Worm (Caenorhabditis elegans) whole organism, L1 larva: ENCODE data around the gene C03H5.7.

Experiments used
- C04F5.9 ChIP-seq: sonication (generic microtip); optimal IDR thresholded peaks from 2 replicates; lab custom pipeline; 2016; ENCODE audit warnings: missing genetic modification characterization, missing compliant biosample characterization
- C34B4.2 ChIP-seq: sonication (generic microtip); optimal IDR thresholded peaks from 2 replicates; lab custom pipeline; 2017; ENCODE audit warnings: mild to moderate bottlenecking, missing genetic modification characterization, missing compliant biosample characterization
- F16B12.6 ChIP-seq: fragments of 150-350 bp; optimal IDR thresholded peaks from 2 replicates; lab custom pipeline; 2014; ENCODE audit warnings: missing biosample characterization, missing genetic modification characterization
- aly-2 ChIP-seq: fragments of 150-350 bp; optimal IDR thresholded peaks from 2 replicates; lab custom pipeline; 2014; ENCODE audit warnings: missing biosample characterization, missing genetic modification characterization
- ama-1 ChIP-seq: fragments of 150-350 bp; optimal IDR thresholded peaks from 2 replicates; lab custom pipeline; 2014
- blmp-1 ChIP-seq: fragments of 150-350 bp; optimal IDR thresholded peaks from 2 replicates; lab custom pipeline; 2014; ENCODE audit warnings: missing biosample characterization, missing genetic modification characterization
- ceh-63 ChIP-seq: fragments of 200-800 bp; sonication (Bioruptor generic); optimal IDR thresholded peaks from 2 replicates; lab custom pipeline; 2018; ENCODE audit warnings: mild to moderate bottlenecking, missing genetic modification characterization, missing compliant biosample characterization
- ceh-8 ChIP-seq: fragments of 200-800 bp; sonication (Bioruptor generic); optimal IDR thresholded peaks from 2 replicates; lab custom pipeline; 2018; ENCODE audit warnings: mild to moderate bottlenecking, missing genetic modification characterization, moderate library complexity, missing compliant biosample characterization
- ceh-88 ChIP-seq: fragments of 200-800 bp; sonication (Bioruptor generic); IDR thresholded peaks from 2 replicates; pipeline ENCODE4 v1.3.6; 2022; ENCODE audit warnings: missing genetic modification characterization, missing compliant biosample characterization
- dpl-1 ChIP-seq, 3 experiments: fragments of 150-350 bp in 2 of 3; sonication (generic microtip) in 1 of 3; optimal IDR thresholded peaks; 2 replicates each; lab custom pipeline; 2014 to 2017; ENCODE audit warnings: missing biosample characterization in 3 of 3, missing genetic modification characterization in 3 of 3, missing genetic modification reagents in 3 of 3
- efl-1 ChIP-seq, 4 experiments: fragments of 150-350 bp; optimal IDR thresholded peaks in 3 of 4; peaks in 1 of 4; 1 replicate in 1 of 4; 2 replicates in 3 of 4; lab custom pipeline; 2014; ENCODE audit warnings: missing biosample characterization in 2 of 4, missing genetic modification characterization in 2 of 4, missing genetic modification reagents in 2 of 4
- efl-3 ChIP-seq: fragments of 200-800 bp; sonication (Bioruptor generic); optimal IDR thresholded peaks from 2 replicates; lab custom pipeline; 2018; ENCODE audit warnings: mild to moderate bottlenecking, missing genetic modification characterization, missing compliant biosample characterization
- egl-13 ChIP-seq: sonication (generic microtip); optimal IDR thresholded peaks from 2 replicates; lab custom pipeline; 2016; ENCODE audit warnings: missing genotype, missing genetic modification reagents, missing genetic modification characterization, missing compliant biosample characterization
- elt-3 ChIP-seq, 6 experiments: fragments of 150-350 bp in 1 of 6; sonication (generic microtip); optimal IDR thresholded peaks; 2 replicates each; lab custom pipeline; 2017 to 2018; ENCODE audit warnings: missing biosample characterization in 6 of 6, missing genetic modification characterization in 6 of 6, inconsistent platforms in 1 of 6
- fkh-10 ChIP-seq: sonication (generic microtip); optimal IDR thresholded peaks from 2 replicates; lab custom pipeline; 2017; ENCODE audit warnings: missing biosample characterization, missing genetic modification reagents, missing genetic modification characterization
- fkh-8 ChIP-seq: sonication (generic microtip); optimal IDR thresholded peaks from 2 replicates; lab custom pipeline; 2016; ENCODE audit warnings: mild to moderate bottlenecking, missing genetic modification characterization, missing compliant biosample characterization
- fos-1 ChIP-seq: fragments of 150-350 bp; optimal IDR thresholded peaks from 2 replicates; lab custom pipeline; 2014; ENCODE audit warnings: missing biosample characterization, missing genetic modification characterization
- hpl-2 ChIP-seq: fragments of 150-350 bp; optimal IDR thresholded peaks from 2 replicates; lab custom pipeline; 2014; ENCODE audit warnings: missing biosample characterization, missing genetic modification reagents, missing genetic modification characterization
- irx-1 ChIP-seq: sonication (generic microtip); optimal IDR thresholded peaks from 2 replicates; lab custom pipeline; 2016; ENCODE audit warnings: missing genetic modification characterization, missing compliant biosample characterization
- jun-1 ChIP-seq: fragments of 150-350 bp; optimal IDR thresholded peaks from 2 replicates; lab custom pipeline; 2014; ENCODE audit warnings: missing biosample characterization, missing genetic modification reagents, missing genetic modification characterization
- lin-13 ChIP-seq: fragments of 150-350 bp; optimal IDR thresholded peaks from 2 replicates; lab custom pipeline; 2014; ENCODE audit warnings: missing biosample characterization, missing genetic modification reagents, missing genetic modification characterization
- lin-14 ChIP-seq: fragments of 200-800 bp; sonication (Bioruptor generic); optimal IDR thresholded peaks from 2 replicates; lab custom pipeline; 2018; ENCODE audit warnings: mild to moderate bottlenecking, missing genetic modification characterization, moderate library complexity, missing compliant biosample characterization
- lin-35 ChIP-seq, 2 experiments: fragments of 150-350 bp; optimal IDR thresholded peaks; 2 replicates each; lab custom pipeline; 2014; ENCODE audit warnings: missing biosample characterization in 2 of 2, missing genetic modification characterization in 2 of 2, missing genetic modification reagents in 2 of 2
- lin-39 ChIP-seq: fragments of 150-350 bp; optimal IDR thresholded peaks from 2 replicates; lab custom pipeline; 2014; ENCODE audit warnings: missing biosample characterization, missing genetic modification reagents, missing genetic modification characterization
- lir-3 ChIP-seq: sonication (generic microtip); optimal IDR thresholded peaks from 2 replicates; lab custom pipeline; 2016; ENCODE audit warnings: mild to moderate bottlenecking, missing genetic modification characterization, moderate library complexity, missing compliant biosample characterization; ENCODE audit not compliant: poor library complexity
- lsy-2 ChIP-seq, 2 experiments: fragments of 150-350 bp; optimal IDR thresholded peaks; 2 replicates each; lab custom pipeline; 2014; ENCODE audit warnings: missing biosample characterization in 2 of 2, missing genetic modification characterization in 2 of 2
- mab-9 ChIP-seq: fragments of 200-800 bp; sonication (Bioruptor generic); IDR thresholded peaks from 2 replicates; pipeline ENCODE4 v1.3.6; 2022; ENCODE audit warnings: missing genetic modification reagents, missing genetic modification characterization, missing compliant biosample characterization
- mdl-1 ChIP-seq, 2 experiments: fragments of 150-350 bp; optimal IDR thresholded peaks; 2 replicates each; lab custom pipeline; 2014 to 2017; ENCODE audit warnings: missing biosample characterization in 2 of 2, missing genetic modification characterization in 2 of 2, inconsistent platforms in 1 of 2
- mef-2 ChIP-seq: fragments of 150-350 bp; optimal IDR thresholded peaks from 2 replicates; lab custom pipeline; 2014; ENCODE audit warnings: missing biosample characterization, missing genetic modification characterization
- mep-1 ChIP-seq: fragments of 150-350 bp; optimal IDR thresholded peaks from 2 replicates; lab custom pipeline; 2014; ENCODE audit warnings: missing biosample characterization, missing genetic modification characterization
- nhr-11 ChIP-seq: fragments of 150-350 bp; optimal IDR thresholded peaks from 2 replicates; lab custom pipeline; 2014; ENCODE audit warnings: missing biosample characterization, missing genetic modification characterization
- nhr-19 ChIP-seq: fragments of 200-800 bp; sonication (Bioruptor generic); conservative IDR thresholded peaks from 2 replicates; pipeline ENCODE4 v1.3.6; 2022; ENCODE audit warnings: missing genetic modification characterization, missing compliant biosample characterization
- nhr-28 ChIP-seq: fragments of 150-350 bp; optimal IDR thresholded peaks from 2 replicates; lab custom pipeline; 2014; ENCODE audit warnings: missing biosample characterization, missing genetic modification characterization
- nhr-47 ChIP-seq: sonication (generic microtip); optimal IDR thresholded peaks from 2 replicates; lab custom pipeline; 2016; ENCODE audit warnings: mild to moderate bottlenecking, missing genetic modification characterization, moderate library complexity, missing compliant biosample characterization
- nhr-76 ChIP-seq: sonication (generic microtip); optimal IDR thresholded peaks from 2 replicates; lab custom pipeline; 2017; ENCODE audit warnings: missing biosample characterization, missing genetic modification characterization
- nhr-77 ChIP-seq: fragments of 150-350 bp; optimal IDR thresholded peaks from 2 replicates; lab custom pipeline; 2014; ENCODE audit warnings: missing biosample characterization, missing genetic modification characterization
- nhr-84 ChIP-seq: sonication (generic microtip); optimal IDR thresholded peaks from 2 replicates; lab custom pipeline; 2017; ENCODE audit warnings: missing biosample characterization, missing genetic modification characterization
- nhr-85 ChIP-seq: sonication (generic microtip); peaks from one replicate; lab custom pipeline; 2016; ENCODE audit warnings: missing genetic modification characterization, inconsistent platforms, missing compliant biosample characterization
- pax-3 ChIP-seq: fragments of 200-800 bp; sonication (Bioruptor generic); optimal IDR thresholded peaks from 2 replicates; lab custom pipeline; 2018; ENCODE audit warnings: mild to moderate bottlenecking, missing genetic modification characterization, moderate library complexity, missing compliant biosample characterization
- snu-23 ChIP-seq: sonication (generic microtip); optimal IDR thresholded peaks from 2 replicates; lab custom pipeline; 2016; ENCODE audit warnings: missing genetic modification characterization, missing compliant biosample characterization
- sptf-1 ChIP-seq: fragments of 150-350 bp; optimal IDR thresholded peaks from 2 replicates; lab custom pipeline; 2014; ENCODE audit warnings: missing biosample characterization, missing genetic modification characterization
- sup-37 ChIP-seq: fragments of 200-800 bp; sonication (Bioruptor generic); optimal IDR thresholded peaks from 2 replicates; lab custom pipeline; 2018; ENCODE audit warnings: mild to moderate bottlenecking, missing genetic modification characterization, missing compliant biosample characterization
- swsn-7 ChIP-seq: sonication (generic microtip); optimal IDR thresholded peaks from 2 replicates; lab custom pipeline; 2016; ENCODE audit warnings: missing genetic modification characterization, missing compliant biosample characterization
- tbx-2 ChIP-seq: sonication (generic microtip); optimal IDR thresholded peaks from 2 replicates; lab custom pipeline; 2016; ENCODE audit warnings: missing genetic modification characterization, missing compliant biosample characterization
- tlp-1 ChIP-seq: fragments of 150-350 bp; optimal IDR thresholded peaks from 2 replicates; lab custom pipeline; 2014; ENCODE audit warnings: missing biosample characterization, missing genetic modification characterization
- unc-86 ChIP-seq: sonication (generic microtip); optimal IDR thresholded peaks from 2 replicates; lab custom pipeline; 2016; ENCODE audit warnings: missing genetic modification characterization, missing compliant biosample characterization
- xbp-1 ChIP-seq: sonication (generic microtip); optimal IDR thresholded peaks from 2 replicates; lab custom pipeline; 2016; ENCODE audit warnings: missing genetic modification characterization, missing compliant biosample characterization
- zag-1 ChIP-seq: fragments of 150-350 bp; optimal IDR thresholded peaks from 2 replicates; lab custom pipeline; 2014; ENCODE audit warnings: missing biosample characterization, missing genetic modification characterization
- ztf-4 ChIP-seq: fragments of 150-350 bp; optimal IDR thresholded peaks from 2 replicates; lab custom pipeline; 2014; ENCODE audit warnings: missing biosample characterization, missing genetic modification characterization

The C03H5.7 gene

DNA sequence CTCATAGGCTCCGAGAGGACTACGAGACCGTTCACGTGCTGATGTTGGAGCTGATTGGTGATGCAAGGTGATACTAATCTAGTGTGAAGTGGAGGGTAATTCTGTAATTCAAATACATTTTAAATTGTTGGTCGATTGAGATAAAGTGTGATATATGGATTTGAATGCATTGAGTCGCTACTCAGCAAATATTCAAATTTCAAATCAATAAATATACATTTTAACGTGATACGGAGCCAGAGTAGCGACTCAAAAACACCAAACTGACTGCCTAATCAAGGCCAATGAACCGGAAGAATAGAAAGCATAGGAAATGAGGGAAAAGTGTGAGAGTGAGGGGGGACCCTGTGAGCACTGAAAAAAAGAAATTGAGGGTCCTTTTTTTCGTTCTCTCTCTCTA lies 19.3 kb downstream of the C03H5.7 start, which contains the start of gene C03H5.6:
Gene C03H5.6 (minus strand): TSS at position 101 of the 400 bp plus-strand sequence.
- no peak for TF ChIP-seq xbp-1 (tag; lab: Kevin White, UChicago)
- TF ChIP-seq egl-13 (tag; lab: Kevin White, UChicago): no peak
- no peak for TF ChIP-seq F16B12.6 (tag; lab: Kevin White, UChicago)
- TF ChIP-seq nhr-85 (tag; lab: Kevin White, UChicago): no peak
- no peak for TF ChIP-seq nhr-11 (tag; lab: Kevin White, UChicago)
- no peak for TF ChIP-seq mef-2 (tag; lab: Kevin White, UChicago)
- no peak for TF ChIP-seq ceh-63 (GFP tag; lab: Kevin White, UChicago)
- no peak for TF ChIP-seq lin-39
- TF ChIP-seq tlp-1: no peak
- TF ChIP-seq C34B4.2: no peak
- TF ChIP-seq nhr-19 (GFP tag; lab: Robert Waterston, UW): no peak

DNA sequence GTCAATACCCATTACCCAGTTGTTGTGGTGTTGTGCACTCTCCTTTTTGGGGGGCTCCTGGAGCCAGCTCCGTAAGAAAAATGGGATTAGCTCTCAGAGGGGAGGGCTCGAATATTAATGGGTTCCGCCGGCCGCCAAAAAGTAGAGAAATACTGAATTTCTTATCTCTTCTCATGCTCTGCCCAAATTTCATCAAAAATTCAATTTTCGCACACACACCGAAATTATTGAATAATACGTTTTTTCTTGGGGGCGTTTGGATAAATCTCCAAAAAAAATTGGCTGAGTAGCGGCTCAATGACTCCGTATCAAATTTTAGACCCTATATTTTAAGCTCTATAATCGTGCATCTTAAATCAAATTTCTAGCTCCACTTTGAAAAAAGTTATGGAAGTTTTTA lies 20.1 kb downstream of the C03H5.7 start:
- TF ChIP-seq ztf-4 (no peak), efl-1 (optimal IDR thresholded peaks at IDR 0.05; lab: Kevin White, UChicago) (no peak), efl-1 (GFP tag; optimal IDR thresholded peaks at IDR 0.05 in 1 of 2; lab: Kevin White, UChicago) (peak in 1 of 2 experiments; percentile 80)

DNA sequence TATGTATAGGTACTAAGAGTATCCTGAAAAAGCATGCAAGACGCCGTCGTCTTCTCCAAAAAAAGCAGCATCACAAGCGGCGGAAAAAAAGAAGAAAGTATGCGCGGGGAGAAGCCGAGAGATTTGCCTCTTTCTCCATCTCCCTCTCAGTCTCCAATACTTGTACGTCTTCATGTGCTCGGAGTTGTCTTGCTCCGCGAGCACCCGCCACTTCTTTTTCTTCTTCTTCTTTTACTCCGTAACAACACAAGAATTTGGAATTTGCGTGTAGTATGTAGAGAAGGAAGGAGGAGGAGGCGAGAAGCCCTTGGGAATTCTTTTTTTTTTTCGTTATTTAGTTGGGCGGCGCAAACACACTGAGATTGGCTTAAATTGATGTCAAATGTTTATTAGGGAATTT lies 21.2 kb downstream of the C03H5.7 start:
- TF ChIP-seq ztf-4 (no peak), lin-13 (GFP tag; lab: Kevin White, UChicago) (no peak), hpl-2 (no peak), tlp-1 (no peak), pax-3 (tag; lab: Kevin White, UChicago) (no peak), ceh-88 (GFP tag; lab: Robert Waterston, UW) (no peak), fkh-10 (peak; percentile 45), aly-2 (tag; lab: Kevin White, UChicago) (no peak), zag-1 (tag; lab: Kevin White, UChicago) (no peak), lin-14 (peak; percentile 77), blmp-1 (tag; lab: Kevin White, UChicago) (no peak), efl-3 (GFP tag; lab: Kevin White, UChicago) (no peak), mdl-1 (tag; optimal IDR thresholded peaks at IDR 0.05; lab: Kevin White, UChicago) (no peak), lin-39 (no peak), elt-3 (tag; optimal IDR thresholded peaks at IDR 0.05; lab: Kevin White, UChicago) (no peak), snu-23 (GFP tag; lab: Kevin White, UChicago) (peak; percentile 28), unc-86 (tag; lab: Kevin White, UChicago) (no peak), fos-1 (tag; lab: Kevin White, UChicago) (no peak), nhr-84 (tag; lab: Kevin White, UChicago) (no peak), tbx-2 (tag; lab: Kevin White, UChicago) (peak; percentile 19), irx-1 (tag; lab: Kevin White, UChicago) (no peak), dpl-1 (GFP tag; optimal IDR thresholded peaks at IDR 0.05; lab: Kevin White, UChicago) (peak in 1 of 3 experiments; percentile 39), sptf-1 (tag; lab: Kevin White, UChicago) (no peak), lsy-2 (tag; optimal IDR thresholded peaks at IDR 0.05; lab: Kevin White, UChicago) (peak in 1 of 2 experiments; percentile 4), ceh-8 (GFP tag; lab: Kevin White, UChicago) (no peak), fkh-8 (tag; lab: Kevin White, UChicago) (peak; percentile 53), jun-1 (tag; lab: Kevin White, UChicago) (no peak), nhr-85 (tag; lab: Kevin White, UChicago) (no peak), ama-1 (lab: Kevin White, UChicago) (no peak), lin-35 (GFP tag; optimal IDR thresholded peaks at IDR 0.05; lab: Kevin White, UChicago) (peak in 1 of 2 experiments; percentile 26), C04F5.9 (tag; lab: Kevin White, UChicago) (no peak), efl-1 (optimal IDR thresholded peaks at IDR 0.05; lab: Kevin White, UChicago) (peak in 1 of 2 experiments; percentile 22), efl-1 (GFP tag; optimal IDR thresholded peaks at IDR 0.05 in 1 of 2; lab: Kevin White, UChicago) (peak in 1 of 2 experiments; percentile 70), nhr-47 (peak; percentile 31), mab-9 (no peak), nhr-76 (tag; lab: Kevin White, UChicago) (no peak), mep-1 (peak; percentile 26), nhr-19 (GFP tag; lab: Robert Waterston, UW) (no peak), lir-3 (no peak), nhr-28 (tag; lab: Kevin White, UChicago) (no peak), nhr-77 (tag; lab: Kevin White, UChicago) (no peak), sup-37 (GFP tag; lab: Kevin White, UChicago) (no peak), swsn-7 (tag; lab: Kevin White, UChicago) (peak; percentile 26)
